Worm (Caenorhabditis elegans): ENCODE results near the gene T09A12.8.
A peak's percentile ranks its signal among the peaks of the same experiment; 100 is the strongest.

Gene T09A12.8

ce11 chrIV:8243599-8243998 lies at the start of gene T09A12.8:
TSS of gene T09A12.8 (minus strand) at chrIV:8243699.
- TF ChIP-seq ceh-22 (tag; optimal IDR thresholded peaks at IDR 0.05) (no peak), pag-3 (tag; optimal IDR thresholded peaks at IDR 0.05; ENCODE audit: borderline replicate concordance) (no peak), ceh-45 (GFP tag; IDR thresholded peaks at IDR 0.05) (no peak), sdc-2 (tag; optimal IDR thresholded peaks at IDR 0.05) (no peak), ceh-19 (GFP tag; optimal IDR thresholded peaks at IDR 0.05) (no peak), nhr-232 (tag; optimal IDR thresholded peaks at IDR 0.05) (no peak), unc-42 (tag; optimal IDR thresholded peaks at IDR 0.05) (no peak), Y22D7AL.16 (tag; optimal IDR thresholded peaks at IDR 0.05) (no peak), ama-1 (optimal IDR thresholded peaks at IDR 0.05) (no peak), C08G9.2 (tag; optimal IDR thresholded peaks at IDR 0.05) (no peak)

DNA sequence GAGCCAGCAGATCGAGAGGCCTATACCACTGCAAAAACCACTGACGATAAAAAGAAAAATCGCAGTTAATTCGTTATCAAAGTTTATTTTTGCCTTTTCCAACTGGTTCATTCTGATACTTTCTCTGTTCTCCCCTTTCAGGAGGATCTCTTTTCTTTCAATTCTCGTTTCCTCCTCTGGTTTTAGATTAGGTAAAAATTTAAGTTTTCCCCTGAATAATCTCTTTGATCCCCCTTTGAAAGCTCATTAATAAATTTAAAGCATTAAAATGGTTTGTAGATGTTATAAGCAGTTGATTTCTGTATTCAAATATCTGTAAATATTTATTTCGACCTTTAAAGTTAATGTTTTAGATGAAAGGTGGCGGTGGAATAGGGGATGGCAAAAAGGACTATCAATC lies 47.7 kb upstream of the T09A12.8 start, which contains the start of gene K07H8.2:
TSS of gene K07H8.2 (plus strand) at position 301 of the 400 bp plus-strand sequence.
- no peak for TF ChIP-seq gmeb-2 (tag; optimal IDR thresholded peaks at IDR 0.05)
- TF ChIP-seq ceh-24 (tag; optimal IDR thresholded peaks at IDR 0.05), result no peak
- no peak for TF ChIP-seq ets-4 (tag; optimal IDR thresholded peaks at IDR 0.05)

DNA sequence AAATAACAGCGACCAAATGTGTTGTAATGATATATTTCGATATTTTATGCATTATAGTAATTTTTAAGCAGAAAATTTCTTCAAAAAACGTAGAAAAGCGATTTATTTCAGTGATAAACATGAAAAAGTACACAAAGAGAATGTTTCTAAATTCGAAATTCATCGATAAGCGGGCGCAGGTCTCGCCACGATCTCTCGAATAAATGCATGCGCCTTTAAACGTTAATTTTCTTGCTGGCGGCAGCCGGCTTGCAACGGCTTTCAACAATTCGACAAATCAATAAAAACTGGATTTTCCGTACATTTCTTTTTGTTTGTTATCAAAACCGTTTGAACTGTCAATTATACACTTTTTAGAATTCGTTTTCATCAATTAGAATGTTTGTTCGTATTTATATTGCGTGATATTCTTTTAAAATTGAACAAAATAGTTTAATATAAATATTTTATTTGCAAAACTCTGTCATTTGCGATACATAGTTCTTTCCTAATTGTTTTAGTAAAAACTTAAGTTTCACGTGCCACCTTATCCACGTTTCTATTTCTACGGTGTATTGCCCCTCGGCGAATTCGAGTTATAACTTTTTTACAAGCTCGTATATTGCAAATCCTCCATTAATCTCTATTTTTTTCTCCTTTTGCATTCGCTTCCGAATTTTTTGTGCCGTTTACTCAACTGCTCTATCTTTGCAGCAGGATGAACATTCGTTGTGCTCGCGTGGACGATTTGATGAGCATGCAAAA lies 46.3 kb upstream of the T09A12.8 start, which contains the start of gene daf-31:
TSS of gene daf-31 (plus strand) at position 694 of the 744 bp plus-strand sequence.
- TF ChIP-seq unc-42 (tag; optimal IDR thresholded peaks at IDR 0.05), result peak; percentile 63
- TF ChIP-seq ttx-3 (tag; optimal IDR thresholded peaks at IDR 0.05), result no peak
- TF ChIP-seq ceh-31 (tag; optimal IDR thresholded peaks at IDR 0.05), result peak; percentile 50
- peak; percentile 16 for TF ChIP-seq dve-1 (tag; optimal IDR thresholded peaks at IDR 0.05)
- peak; percentile 19 for TF ChIP-seq nfya-1 (tag; optimal IDR thresholded peaks at IDR 0.05)
- TF ChIP-seq ceh-2 (tag; optimal IDR thresholded peaks at IDR 0.05), result no peak
- TF ChIP-seq ceh-48 (tag; optimal IDR thresholded peaks at IDR 0.05), result peak; percentile 61
- TF ChIP-seq elt-2 (tag; optimal IDR thresholded peaks at IDR 0.05), result peak; percentile 41

- TF ChIP-seq pat-9 (tag; optimal IDR thresholded peaks at IDR 0.05) (no peak), nfya-1 (tag; optimal IDR thresholded peaks at IDR 0.05) (no peak), lim-6 (tag; optimal IDR thresholded peaks at IDR 0.05) (no peak), K02D7.2 (tag; optimal IDR thresholded peaks at IDR 0.05) (no peak), fax-1 (tag; optimal IDR thresholded peaks at IDR 0.05) (no peak), F13H6.1 (tag; optimal IDR thresholded peaks at IDR 0.05) (no peak), eyg-1 (tag; optimal IDR thresholded peaks at IDR 0.05) (no peak), C08G9.2 (tag; optimal IDR thresholded peaks at IDR 0.05) (no peak), hlh-8 (tag; optimal IDR thresholded peaks at IDR 0.05) (no peak), che-1 (tag; optimal IDR thresholded peaks at IDR 0.05) (no peak), nhr-11 (tag; optimal IDR thresholded peaks at IDR 0.05) (no peak), unc-55 (GFP tag; optimal IDR thresholded peaks at IDR 0.05) (no peak), syd-9 (tag; optimal IDR thresholded peaks at IDR 0.05) (no peak), ceh-30 (tag; optimal IDR thresholded peaks at IDR 0.05) (no peak), npax-4 (tag; optimal IDR thresholded peaks at IDR 0.05) (no peak)
Measured at ce11 chrIV:8289505-8289579, 45.8 kb upstream of the T09A12.8 start, which contains the start of gene nucl-1. TSS of gene nucl-1 (minus strand) at chrIV:8289530.

DNA sequence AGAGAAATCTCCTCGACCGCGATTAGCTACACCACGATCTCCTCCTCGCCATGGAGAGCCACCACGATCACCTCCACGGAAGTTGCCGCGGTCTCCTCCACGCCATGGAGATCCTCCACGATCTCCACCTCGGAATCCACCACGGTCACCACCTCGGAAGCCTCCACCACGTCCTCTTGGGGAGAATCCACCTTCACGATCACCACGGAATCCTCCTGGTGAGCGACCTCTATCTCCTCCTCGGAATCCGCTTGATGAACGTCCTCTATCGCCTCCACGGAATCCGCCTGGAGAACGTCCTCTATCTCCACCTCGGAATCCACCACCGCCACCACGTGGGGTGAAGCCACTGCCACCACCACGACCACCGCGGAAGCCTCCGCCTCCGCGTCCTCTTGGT lies 45.6 kb upstream of the T09A12.8 start:
- no peak for TF ChIP-seq F13H6.1 (tag; optimal IDR thresholded peaks at IDR 0.05)
- no peak for TF ChIP-seq unc-86 (tag; optimal IDR thresholded peaks at IDR 0.05)
- no peak for TF ChIP-seq mec-3 (tag; optimal IDR thresholded peaks at IDR 0.05; ENCODE audit: borderline replicate concordance)
- no peak for TF ChIP-seq pax-1 (tag; optimal IDR thresholded peaks at IDR 0.05)
- no peak for TF ChIP-seq fkh-6 (tag; optimal IDR thresholded peaks at IDR 0.05)
- TF ChIP-seq ceh-31 (tag; optimal IDR thresholded peaks at IDR 0.05), result no peak
- no peak for TF ChIP-seq ets-4 (tag; optimal IDR thresholded peaks at IDR 0.05)
- TF ChIP-seq ahr-1 (tag; optimal IDR thresholded peaks at IDR 0.05), result no peak
- TF ChIP-seq dmd-4 (tag; optimal IDR thresholded peaks at IDR 0.05; ENCODE audit: borderline replicate concordance), result no peak
- no peak for TF ChIP-seq elt-2 (tag; optimal IDR thresholded peaks at IDR 0.05)
- TF ChIP-seq sox-4 (tag; optimal IDR thresholded peaks at IDR 0.05), result no peak
- TF ChIP-seq ztf-16 (tag; optimal IDR thresholded peaks at IDR 0.05), result no peak
- no peak for TF ChIP-seq tbx-2 (tag; optimal IDR thresholded peaks at IDR 0.05)
- no peak for TF ChIP-seq ceh-18 (tag; optimal IDR thresholded peaks at IDR 0.05)
- no peak for TF ChIP-seq C08G9.2 (tag; optimal IDR thresholded peaks at IDR 0.05)
- no peak for TF ChIP-seq ceh-24 (tag; optimal IDR thresholded peaks at IDR 0.05)
- TF ChIP-seq ceh-9 (tag; optimal IDR thresholded peaks at IDR 0.05), result no peak
- TF ChIP-seq T23F11.4 (GFP tag; optimal IDR thresholded peaks at IDR 0.05), result no peak
- TF ChIP-seq ceh-34 (tag; optimal IDR thresholded peaks at IDR 0.05), result no peak
- no peak for TF ChIP-seq dve-1 (tag; optimal IDR thresholded peaks at IDR 0.05)
